Fruit fly (Drosophila melanogaster) whole organism, pupa: ENCODE measurements around the gene CG1774.

ENCODE experiments used
- CG10348 ChIP-seq: fragments of 200-800 bp; sonication (Bioruptor generic); IDR thresholded peaks from 2 replicates; pipeline ENCODE4 v1.3.6; 2022; ENCODE audit warnings: missing biosample characterization, missing genetic modification characterization
- CG12605 ChIP-seq: fragments of 200-800 bp; sonication (Bioruptor generic); IDR thresholded peaks from 2 replicates; pipeline ENCODE4 v1.3.6; 2022; ENCODE audit warnings: missing biosample characterization, missing genetic modification characterization
- CG15710 ChIP-seq: fragments of 200-800 bp; sonication (Bioruptor generic); optimal IDR thresholded peaks from 2 replicates; lab custom pipeline; 2018; ENCODE audit warnings: missing biosample characterization, mild to moderate bottlenecking, missing genetic modification characterization, moderate library complexity
- CG17806 ChIP-seq: fragments of 200-800 bp; sonication (Bioruptor generic); optimal IDR thresholded peaks from 2 replicates; lab custom pipeline; 2018; ENCODE audit warnings: missing biosample characterization, mild to moderate bottlenecking, missing genetic modification characterization, moderate library complexity
- CG34367 ChIP-seq: fragments of 200-800 bp; sonication (Bioruptor generic); optimal IDR thresholded peaks from 2 replicates; lab custom pipeline; 2018; ENCODE audit warnings: missing biosample characterization, mild to moderate bottlenecking, missing genetic modification characterization
- CG4496 ChIP-seq: fragments of 200-800 bp; sonication (Bioruptor generic); IDR thresholded peaks from 3 replicates; pipeline ENCODE4 v1.3.6; 2022; ENCODE audit warnings: missing biosample characterization, missing genetic modification characterization
- CG8159 ChIP-seq: fragments of 200-800 bp; sonication (Bioruptor generic); optimal IDR thresholded peaks from 3 replicates; lab custom pipeline; 2018; ENCODE audit warnings: missing biosample characterization, mild to moderate bottlenecking, missing genetic modification characterization, moderate library complexity
- CG8301 ChIP-seq: fragments of 200-800 bp; sonication (Bioruptor generic); optimal IDR thresholded peaks from 2 replicates; lab custom pipeline; 2018; ENCODE audit warnings: missing biosample characterization, mild to moderate bottlenecking, missing genetic modification characterization
- EcR ChIP-seq: fragments of 200-800 bp; sonication (Bioruptor generic); optimal IDR thresholded peaks from 3 replicates; lab custom pipeline; 2019; ENCODE audit warnings: missing biosample characterization, missing genetic modification characterization, mild to moderate bottlenecking, moderate library complexity, missing genetic modification reagents
- Pif1A ChIP-seq: fragments of 200-800 bp; sonication (Bioruptor generic); optimal IDR thresholded peaks from 3 replicates; lab custom pipeline; 2016; ENCODE audit warnings: missing biosample characterization, missing genetic modification characterization
- Pif1B ChIP-seq: fragments of 200-800 bp; sonication (Bioruptor generic); optimal IDR thresholded peaks from 3 replicates; lab custom pipeline; 2016; ENCODE audit warnings: missing biosample characterization, missing genetic modification characterization
- Snoo ChIP-seq: fragments of 200-800 bp; sonication (Bioruptor generic); optimal IDR thresholded peaks from 3 replicates; lab custom pipeline; 2017; ENCODE audit warnings: missing biosample characterization, mild to moderate bottlenecking, missing genetic modification characterization, inconsistent platforms
- fd96Ca ChIP-seq: fragments of 200-800 bp; sonication (Bioruptor generic); IDR thresholded peaks from 3 replicates; pipeline ENCODE4 v1.3.6; 2022; ENCODE audit warnings: missing biosample characterization, missing genetic modification characterization
- gl ChIP-seq: fragments of 200-800 bp; sonication (Bioruptor generic); optimal IDR thresholded peaks from 2 replicates; lab custom pipeline; 2018; ENCODE audit warnings: missing biosample characterization, mild to moderate bottlenecking, missing genetic modification characterization

dm6 chr3R:31588374-31588773 lies 4.2 kb upstream of the CG1774 start, which contains the start of gene CG1635:
- TF ChIP-seq CG17806 (tag; lab: Kevin White, UChicago): peak; percentile 98
- peak; percentile 92 for TF ChIP-seq gl (tag; lab: Kevin White, UChicago)
- peak; percentile 97 for TF ChIP-seq CG34367 (tag; lab: Kevin White, UChicago)
- TF ChIP-seq CG8159 (tag; lab: Kevin White, UChicago): peak; percentile 97
- peak; percentile 98 for TF ChIP-seq Snoo (tag; lab: Kevin White, UChicago)
- peak; percentile 100 for TF ChIP-seq CG8301 (tag; lab: Kevin White, UChicago)
- peak; percentile 49 for TF ChIP-seq EcR
- TF ChIP-seq Pif1B (GFP tag; lab: Kevin White, UChicago): peak; percentile 97
- no peak for TF ChIP-seq Pif1A
- TF ChIP-seq CG10348 (GFP tag; lab: Robert Waterston, UW): peak; percentile 97
- TF ChIP-seq CG4496 (GFP tag; lab: Robert Waterston, UW): peak; percentile 100
- peak; percentile 98 for TF ChIP-seq fd96Ca (GFP tag; lab: Robert Waterston, UW)
- TF ChIP-seq CG15710 (tag; lab: Kevin White, UChicago): peak; percentile 98
- TF ChIP-seq CG12605 (GFP tag; lab: Robert Waterston, UW): peak; percentile 100
